Worm (Caenorhabditis elegans): ENCODE results near the gene odr-8.
A peak's percentile ranks its signal among the peaks of the same experiment; 100 is the strongest.

odr-8 gene

DNA sequence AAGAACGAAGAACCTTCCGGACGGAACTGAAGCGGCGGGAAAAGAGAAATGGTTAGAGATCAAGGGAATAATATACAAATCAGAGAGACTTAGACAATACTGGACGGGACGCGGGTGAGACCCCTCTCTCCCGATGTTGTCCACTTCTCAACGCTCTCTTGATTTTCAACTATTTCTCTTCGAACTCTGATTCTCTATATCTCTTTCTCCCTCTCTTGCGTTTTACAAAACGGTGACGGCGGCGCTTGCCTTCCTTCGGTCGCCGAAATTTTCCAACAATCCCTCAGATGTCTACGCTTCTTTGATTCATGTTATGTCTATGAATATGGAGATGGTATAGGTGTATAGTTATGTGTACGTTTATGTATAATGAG, 5.8 kb downstream of the odr-8 start (continued):
- TF ChIP-seq ceh-44 (GFP tag; IDR thresholded peaks at IDR 0.05) (no peak), vab-7 (GFP tag; IDR thresholded peaks at IDR 0.05) (no peak), nhr-10 (tag; optimal IDR thresholded peaks at IDR 0.05) (no peak), ces-1 (GFP tag; optimal IDR thresholded peaks at IDR 0.05) (no peak), nhr-102 (tag; optimal IDR thresholded peaks at IDR 0.05) (peak; percentile 26), unc-62 (GFP tag; optimal IDR thresholded peaks at IDR 0.05 in 1 of 2) (no peak), unc-62 (tag; optimal IDR thresholded peaks at IDR 0.05) (no peak), ztf-7 (tag; optimal IDR thresholded peaks at IDR 0.05) (no peak), aha-1 (tag) (no peak), hlh-30 (tag; optimal IDR thresholded peaks at IDR 0.05; ENCODE audit: insufficient read depth) (peak; percentile 59), lin-15B (tag; optimal IDR thresholded peaks at IDR 0.05) (no peak), ceh-62 (tag; optimal IDR thresholded peaks at IDR 0.05) (no peak), arid-1 (GFP tag; conservative IDR thresholded peaks at IDR 0.05) (0 out of 2 replicates have a peak, but pooled peaks have one; percentile 36), dve-1 (tag; optimal IDR thresholded peaks at IDR 0.05; ENCODE audit: insufficient read depth) (peak; percentile 87), tag-97 (GFP tag; IDR thresholded peaks at IDR 0.05) (no peak), nhr-111 (GFP tag; optimal IDR thresholded peaks at IDR 0.05) (no peak), ama-1 (optimal IDR thresholded peaks at IDR 0.05) (no peak), lin-13 (GFP tag; optimal IDR thresholded peaks at IDR 0.05) (peak; percentile 16), lin-38 (GFP tag; IDR thresholded peaks at IDR 0.05) (peak; percentile 49), daf-16 (GFP tag; optimal IDR thresholded peaks at IDR 0.05) (peak in 1 of 2 experiments; percentile 1), daf-16 (tag; optimal IDR thresholded peaks at IDR 0.05) (peak; percentile 67), mes-2 (tag; optimal IDR thresholded peaks at IDR 0.05; ENCODE audit: poor library complexity, severe bottlenecking) (peak; percentile 41), hif-1 (tag; optimal IDR thresholded peaks at IDR 0.05) (peak in 1 of 2 experiments; percentile 17), hmg-1.1 (GFP tag; IDR thresholded peaks at IDR 0.05) (peak; percentile 45), dpl-1 (GFP tag; optimal IDR thresholded peaks at IDR 0.05) (no peak), aly-2 (tag; optimal IDR thresholded peaks at IDR 0.05) (no peak), T26A8.4 (GFP tag; IDR thresholded peaks at IDR 0.05) (0 out of 2 replicates have a peak, but pooled peaks have one; percentile 13), hlh-11 (tag; optimal IDR thresholded peaks at IDR 0.05) (peak; percentile 81)

DNA sequence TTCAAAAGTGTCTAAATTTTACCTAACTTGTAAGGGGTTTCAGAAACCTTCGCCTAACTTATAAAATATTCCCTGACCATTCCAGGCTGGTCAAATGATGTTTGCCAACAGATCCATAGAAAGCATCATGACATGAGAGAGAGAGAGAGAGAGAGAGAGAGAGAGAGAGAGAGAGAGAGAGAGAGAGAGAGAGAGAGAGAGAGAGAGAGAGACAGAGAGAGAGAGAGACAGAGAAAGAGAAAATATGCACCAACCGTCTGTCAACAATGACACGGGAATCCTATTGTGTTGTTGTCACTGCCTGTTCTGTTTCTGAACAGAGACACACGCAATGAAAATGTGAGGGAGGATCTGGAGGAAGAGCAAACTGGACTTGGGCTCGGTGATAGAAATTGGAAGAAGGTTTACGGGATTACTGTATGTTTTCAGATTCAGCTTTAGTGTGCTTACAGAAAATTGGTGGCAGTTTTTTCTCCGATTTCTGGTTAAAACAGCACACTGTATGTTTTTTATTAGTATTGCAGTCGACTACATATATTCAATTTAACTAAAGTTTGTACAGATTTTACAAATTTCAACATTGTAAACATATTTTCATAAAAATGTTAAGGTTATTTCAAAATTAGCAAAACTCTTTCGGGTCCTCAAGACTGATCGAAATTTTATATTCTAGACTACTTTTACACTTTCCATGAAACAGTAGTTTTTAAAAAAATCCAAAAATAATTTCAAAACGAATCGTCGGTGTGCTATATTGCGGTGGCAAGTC, 6.4 kb downstream of the odr-8 start:
- TF ChIP-seq nhr-42 (GFP tag; IDR thresholded peaks at IDR 0.05) (no peak), dmd-6 (GFP tag; IDR thresholded peaks at IDR 0.05) (no peak), sdz-12 (GFP tag; optimal IDR thresholded peaks at IDR 0.05) (no peak), Y75B8A.6 (GFP tag; IDR thresholded peaks at IDR 0.05) (no peak), F49E8.2 (tag; optimal IDR thresholded peaks at IDR 0.05; ENCODE audit: borderline replicate concordance) (no peak), madf-5 (GFP tag; IDR thresholded peaks at IDR 0.05) (no peak), skn-1 (tag; optimal IDR thresholded peaks at IDR 0.05) (no peak), snpc-4 (tag; optimal IDR thresholded peaks at IDR 0.05) (no peak), mep-1 (tag; optimal IDR thresholded peaks at IDR 0.05) (peak; percentile 42), egl-43 (GFP tag; IDR thresholded peaks at IDR 0.05) (no peak), F44E2.7 (GFP tag; IDR thresholded peaks at IDR 0.05) (no peak), nhr-11 (tag; optimal IDR thresholded peaks at IDR 0.05) (no peak), duxl-1 (tag; optimal IDR thresholded peaks at IDR 0.05; ENCODE audit: poor library complexity) (no peak), zfp-3 (GFP tag; conservative IDR thresholded peaks at IDR 0.05) (no peak), ces-1 (GFP tag; optimal IDR thresholded peaks at IDR 0.05) (no peak), nhr-28 (tag; optimal IDR thresholded peaks at IDR 0.05) (peak; percentile 34), unc-62 (GFP tag; optimal IDR thresholded peaks at IDR 0.05 in 1 of 2) (peak in 1 of 2 experiments; percentile 55), unc-62 (tag; optimal IDR thresholded peaks at IDR 0.05) (no peak), Y48G9A.11 (GFP tag; IDR thresholded peaks at IDR 0.05) (no peak), lim-7 (GFP tag; IDR thresholded peaks at IDR 0.05) (no peak), mdl-1 (tag; optimal IDR thresholded peaks at IDR 0.05) (no peak), nhr-76 (tag; optimal IDR thresholded peaks at IDR 0.05) (no peak), daf-12 (tag; optimal IDR thresholded peaks at IDR 0.05) (no peak), ctbp-1 (GFP tag; IDR thresholded peaks at IDR 0.05) (no peak), aha-1 (tag) (peak; percentile 69), mdt-29 (GFP tag; IDR thresholded peaks at IDR 0.05) (no peak), dpl-1 (GFP tag; optimal IDR thresholded peaks at IDR 0.05) (no peak), ceh-28 (tag; optimal IDR thresholded peaks at IDR 0.05) (no peak)
